Worm (Caenorhabditis elegans) whole organism, young adult: ENCODE data around the gene lsm-1.
A peak's percentile ranks its signal among the peaks of the same experiment; 100 is the strongest.

Experiments
- B0035.1 ChIP-seq: sonication (generic microtip); optimal IDR thresholded peaks from 2 replicates; lab custom pipeline; 2016; ENCODE audit warnings: missing genetic modification characterization, mild to moderate bottlenecking, missing compliant biosample characterization, missing genotype, missing genetic modification reagents
- B0336.3 ChIP-seq: fragments of 200-800 bp; sonication (Bioruptor generic); IDR thresholded peaks from 2 replicates; pipeline ENCODE4 v1.3.6; 2022; ENCODE audit warnings: missing genetic modification characterization, missing compliant biosample characterization
- F33H1.4 ChIP-seq: fragments of 200-800 bp; sonication (Bioruptor generic); IDR thresholded peaks from 2 replicates; pipeline ENCODE4 v1.3.6; 2022; ENCODE audit warnings: missing genetic modification reagents, missing genetic modification characterization, missing compliant biosample characterization
- F37B4.10 ChIP-seq: fragments of 200-800 bp; sonication (Bioruptor generic); IDR thresholded peaks from 2 replicates; pipeline ENCODE4 v1.3.6; 2022; ENCODE audit warnings: missing genetic modification characterization, missing compliant biosample characterization
- F39B2.1 ChIP-seq: fragments of 200-800 bp; sonication (Bioruptor generic); IDR thresholded peaks from 2 replicates; pipeline ENCODE4 v1.3.6; 2022; ENCODE audit warnings: missing genetic modification reagents, missing genetic modification characterization, missing compliant biosample characterization
- F52B5.7 ChIP-seq: sonication (generic microtip); optimal IDR thresholded peaks from 2 replicates; lab custom pipeline; 2016; ENCODE audit warnings: mild to moderate bottlenecking, missing genetic modification characterization, missing compliant biosample characterization
- F57C9.4 ChIP-seq: sonication (generic microtip); optimal IDR thresholded peaks from 2 replicates; lab custom pipeline; 2017; ENCODE audit warnings: mild to moderate bottlenecking, missing genetic modification characterization, missing compliant biosample characterization
- T26A5.8 ChIP-seq: sonication (generic microtip); optimal IDR thresholded peaks from 2 replicates; lab custom pipeline; 2016; ENCODE audit warnings: missing genetic modification characterization, missing compliant biosample characterization
- Y67H2A.10 ChIP-seq: fragments of 200-800 bp; sonication (Bioruptor generic); conservative IDR thresholded peaks from 2 replicates; pipeline ENCODE4 v1.3.6; 2022; ENCODE audit warnings: missing genetic modification reagents, missing genetic modification characterization, missing compliant biosample characterization
- Y79H2A.3 ChIP-seq: fragments of 200-800 bp; sonication (Bioruptor generic); conservative IDR thresholded peaks from 2 replicates; pipeline ENCODE4 v1.3.6; 2022; ENCODE audit warnings: missing genetic modification reagents, missing genetic modification characterization, missing compliant biosample characterization
- ama-1 ChIP-seq, 3 experiments: fragments of 150-350 bp in 1 of 3; sonication (generic microtip) in 2 of 3; optimal IDR thresholded peaks; 2 replicates each; lab custom pipeline; 2014 to 2018; ENCODE audit warnings: missing biosample characterization in 2 of 3, missing genetic modification characterization in 2 of 3, missing genetic modification reagents in 2 of 3
- athp-1 ChIP-seq: sonication (generic microtip); optimal IDR thresholded peaks from 2 replicates; lab custom pipeline; 2017; ENCODE audit warnings: mild to moderate bottlenecking, missing genetic modification characterization, missing compliant biosample characterization
- attf-6 ChIP-seq: fragments of 200-800 bp; sonication (Bioruptor generic); IDR thresholded peaks from 2 replicates; pipeline ENCODE4 v1.3.6; 2022; ENCODE audit warnings: missing genetic modification reagents, missing genetic modification characterization, missing compliant biosample characterization
- cebp-1 ChIP-seq, 2 experiments: fragments of 200-800 bp in 1 of 2; sonication (Bioruptor generic) in 1 of 2; sonication (generic microtip) in 1 of 2; IDR thresholded peaks in 1 of 2; optimal IDR thresholded peaks in 1 of 2; 2 replicates each; pipeline versions ENCODE4 v1.3.6 to Lab custom; 2017 to 2022; ENCODE audit warnings: missing compliant biosample characterization in 2 of 2, missing genetic modification characterization in 2 of 2, mild to moderate bottlenecking in 1 of 2, missing genetic modification reagents in 1 of 2, moderate library complexity in 1 of 2
- ceh-100 ChIP-seq: fragments of 200-800 bp; sonication (Bioruptor generic); IDR thresholded peaks from 2 replicates; pipeline ENCODE4 v1.3.6; 2022; ENCODE audit warnings: missing genetic modification reagents, missing genetic modification characterization, missing compliant biosample characterization
- ceh-58 ChIP-seq: fragments of 200-800 bp; sonication (Bioruptor generic); IDR thresholded peaks from 2 replicates; pipeline ENCODE4 v1.3.6; 2022; ENCODE audit warnings: missing genetic modification characterization, missing compliant biosample characterization
- ceh-79 ChIP-seq: sonication (generic microtip); optimal IDR thresholded peaks from 2 replicates; lab custom pipeline; 2017; ENCODE audit warnings: mild to moderate bottlenecking, missing genetic modification characterization, missing compliant biosample characterization
- chd-7 ChIP-seq: sonication (generic microtip); optimal IDR thresholded peaks from 2 replicates; lab custom pipeline; 2016; ENCODE audit warnings: mild to moderate bottlenecking, missing genetic modification characterization, moderate library complexity, missing compliant biosample characterization
- dox-1 ChIP-seq: fragments of 200-800 bp; sonication (Bioruptor generic); IDR thresholded peaks from 2 replicates; pipeline ENCODE4 v1.3.6; 2022; ENCODE audit warnings: missing genetic modification reagents, missing genetic modification characterization, missing compliant biosample characterization
- dpl-1 ChIP-seq: fragments of 150-350 bp; optimal IDR thresholded peaks from 2 replicates; lab custom pipeline; 2014; ENCODE audit warnings: missing biosample characterization, missing genetic modification reagents, missing genetic modification characterization
- ets-4 ChIP-seq: fragments of 200-800 bp; sonication (Bioruptor generic); optimal IDR thresholded peaks from 2 replicates; lab custom pipeline; 2018; ENCODE audit warnings: mild to moderate bottlenecking, missing genetic modification characterization, missing compliant biosample characterization
- fkh-3 ChIP-seq: sonication (generic microtip); optimal IDR thresholded peaks from 2 replicates; lab custom pipeline; 2016; ENCODE audit warnings: mild to moderate bottlenecking, missing genetic modification characterization, missing compliant biosample characterization
- gei-17 ChIP-seq: fragments of 200-800 bp; sonication (Bioruptor generic); optimal IDR thresholded peaks from 2 replicates; lab custom pipeline; 2018; ENCODE audit warnings: mild to moderate bottlenecking, missing genetic modification characterization, missing compliant biosample characterization
- hlh-26 ChIP-seq: fragments of 200-800 bp; sonication (Bioruptor generic); conservative IDR thresholded peaks from 2 replicates; pipeline ENCODE4 v1.3.6; 2022; ENCODE audit warnings: missing genetic modification reagents, missing genetic modification characterization, missing compliant biosample characterization
- hmg-1.2 ChIP-seq: fragments of 200-800 bp; sonication (Bioruptor generic); IDR thresholded peaks from 2 replicates; pipeline ENCODE4 v1.3.6; 2022; ENCODE audit warnings: missing genetic modification reagents, missing genetic modification characterization, missing compliant biosample characterization
- hmg-20 ChIP-seq: fragments of 200-800 bp; sonication (Bioruptor generic); IDR thresholded peaks from 2 replicates; pipeline ENCODE4 v1.3.6; 2022; ENCODE audit warnings: missing genetic modification reagents, missing genetic modification characterization, missing compliant biosample characterization
- hsf-1 ChIP-seq: fragments of 200-800 bp; sonication (Bioruptor generic); IDR thresholded peaks from 2 replicates; pipeline ENCODE4 v1.3.6; 2022; ENCODE audit warnings: missing genetic modification reagents, missing genetic modification characterization, missing compliant biosample characterization
- lin-26 ChIP-seq: fragments of 200-800 bp; sonication (Bioruptor generic); IDR thresholded peaks from 2 replicates; pipeline ENCODE4 v1.3.6; 2022; ENCODE audit warnings: missing genetic modification reagents, missing genetic modification characterization, missing compliant biosample characterization
- lsy-27 ChIP-seq: sonication (generic microtip); optimal IDR thresholded peaks from 2 replicates; lab custom pipeline; 2017; ENCODE audit warnings: missing genetic modification characterization, mild to moderate bottlenecking, missing compliant biosample characterization, antibody characterized with exemption, missing genotype, borderline replicate concordance; ENCODE audit not compliant: insufficient read depth
- madf-6 ChIP-seq: fragments of 200-800 bp; sonication (Bioruptor generic); IDR thresholded peaks from 2 replicates; pipeline ENCODE4 v1.3.6; 2022; ENCODE audit warnings: missing genetic modification reagents, missing genetic modification characterization, missing compliant biosample characterization
- mcd-1 ChIP-seq: fragments of 200-800 bp; sonication (Bioruptor generic); IDR thresholded peaks from 2 replicates; pipeline ENCODE4 v1.3.6; 2022; ENCODE audit warnings: missing genetic modification reagents, missing genetic modification characterization, missing compliant biosample characterization
- mes-4 ChIP-seq: sonication (generic microtip); optimal IDR thresholded peaks from 2 replicates; lab custom pipeline; 2016; ENCODE audit warnings: missing genotype, missing genetic modification characterization, missing compliant biosample characterization
- mxl-1 ChIP-seq: sonication (generic microtip); optimal IDR thresholded peaks from 2 replicates; lab custom pipeline; 2016; ENCODE audit warnings: missing genetic modification characterization, missing compliant biosample characterization
- nfya-1 ChIP-seq: sonication (generic microtip); optimal IDR thresholded peaks from 2 replicates; lab custom pipeline; 2017; ENCODE audit warnings: antibody characterized with exemption, missing compliant biosample characterization, missing genetic modification characterization, borderline replicate concordance; ENCODE audit not compliant: insufficient read depth
- nhr-120 ChIP-seq: fragments of 200-800 bp; sonication (Bioruptor generic); IDR thresholded peaks from 2 replicates; pipeline ENCODE4 v1.3.6; 2022; ENCODE audit warnings: missing genetic modification characterization, missing compliant biosample characterization
- nhr-179 ChIP-seq: sonication (generic microtip); optimal IDR thresholded peaks from 2 replicates; lab custom pipeline; 2016; ENCODE audit warnings: mild to moderate bottlenecking, missing genetic modification characterization, missing compliant biosample characterization
- nhr-80 ChIP-seq: sonication (generic microtip); optimal IDR thresholded peaks from 2 replicates; lab custom pipeline; 2016; ENCODE audit warnings: missing genetic modification characterization, missing compliant biosample characterization
- pha-4 ChIP-seq: fragments of 150-350 bp; sonication (generic microtip); optimal IDR thresholded peaks from 2 replicates; lab custom pipeline; 2014; ENCODE audit warnings: missing biosample characterization, missing genetic modification reagents, missing genetic modification characterization
- rcor-1 ChIP-seq: fragments of 200-800 bp; sonication (Bioruptor generic); IDR thresholded peaks from 2 replicates; pipeline ENCODE4 v1.3.6; 2022; ENCODE audit warnings: missing genetic modification reagents, missing genetic modification characterization, missing compliant biosample characterization
- rpc-1 ChIP-seq, 2 experiments: fragments of 150-350 bp in 1 of 2; sonication (generic microtip) in 1 of 2; optimal IDR thresholded peaks; 2 replicates each; lab custom pipeline; 2014 to 2018; ENCODE audit warnings: missing biosample characterization in 1 of 2, missing genetic modification characterization in 1 of 2, missing genetic modification reagents in 1 of 2, missing genotype in 1 of 2
- sdz-38 ChIP-seq: sonication (generic microtip); optimal IDR thresholded peaks from 2 replicates; lab custom pipeline; 2016; ENCODE audit warnings: missing genotype, missing genetic modification characterization, missing compliant biosample characterization
- snpc-3.4 ChIP-seq: sonication (generic microtip); optimal IDR thresholded peaks from 2 replicates; lab custom pipeline; 2017; ENCODE audit warnings: missing genetic modification characterization, mild to moderate bottlenecking, missing compliant biosample characterization, antibody characterized with exemption, moderate library complexity, missing genotype, missing genetic modification reagents
- sptf-2 ChIP-seq: fragments of 200-800 bp; sonication (Bioruptor generic); optimal IDR thresholded peaks from 2 replicates; lab custom pipeline; 2018; ENCODE audit warnings: mild to moderate bottlenecking, missing genetic modification characterization, missing compliant biosample characterization
- tlf-1 ChIP-seq: fragments of 200-800 bp; sonication (Bioruptor generic); optimal IDR thresholded peaks from 2 replicates; lab custom pipeline; 2018; ENCODE audit warnings: mild to moderate bottlenecking, missing genetic modification characterization, missing compliant biosample characterization
- xnd-1 ChIP-seq: sonication (generic microtip); optimal IDR thresholded peaks from 2 replicates; lab custom pipeline; 2016; ENCODE audit warnings: missing genotype, missing genetic modification reagents, missing genetic modification characterization, missing compliant biosample characterization
- ztf-18 ChIP-seq: sonication (generic microtip); optimal IDR thresholded peaks from 2 replicates; lab custom pipeline; 2016; ENCODE audit warnings: missing genotype, mild to moderate bottlenecking, missing genetic modification characterization, missing compliant biosample characterization
- ztf-25 ChIP-seq: fragments of 200-800 bp; sonication (Bioruptor generic); IDR thresholded peaks from 2 replicates; pipeline ENCODE4 v1.3.6; 2022; ENCODE audit warnings: missing genetic modification reagents, missing genetic modification characterization, missing compliant biosample characterization
- ztf-28 ChIP-seq: fragments of 200-800 bp; sonication (Bioruptor generic); IDR thresholded peaks from 2 replicates; pipeline ENCODE4 v1.3.6; 2022; ENCODE audit warnings: missing genetic modification reagents, missing genetic modification characterization, missing compliant biosample characterization

lsm-1 gene

DNA sequence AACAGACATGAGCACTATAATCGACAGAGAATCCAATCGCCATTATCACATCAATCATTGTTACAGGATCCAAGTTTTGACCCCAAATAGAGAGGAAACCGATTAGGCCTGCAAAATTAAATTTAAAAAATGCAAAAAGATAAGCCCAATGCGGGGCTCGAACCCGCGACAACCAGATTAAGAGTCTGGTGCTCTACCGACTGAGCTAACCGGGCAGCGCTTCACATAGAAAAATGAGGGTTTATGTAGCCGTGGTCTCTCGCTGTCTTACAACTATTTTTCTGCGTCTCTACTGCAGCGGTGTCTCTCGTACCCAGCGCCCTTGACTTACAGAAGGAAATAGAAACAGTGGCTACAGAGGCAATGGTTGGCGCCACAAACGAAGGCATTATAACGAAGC lies 30.9 kb downstream of the lsm-1 start (continued):
- TF ChIP-seq ama-1 (optimal IDR thresholded peaks at IDR 0.05; lab: Kevin White, UChicago) = no peak
- peak in 1 of 2 experiments; percentile 75 for TF ChIP-seq ama-1 (GFP tag; optimal IDR thresholded peaks at IDR 0.05; lab: Kevin White, UChicago)
- peak; percentile 45 for TF ChIP-seq snpc-3.4 (tag; lab: Kevin White, UChicago)
- TF ChIP-seq B0336.3 (GFP tag; lab: Robert Waterston, UW) = peak; percentile 37; the same call in 1 of the 2 replicates
- peak; percentile 45 for TF ChIP-seq athp-1 (tag; lab: Kevin White, UChicago)
- no peak for TF ChIP-seq tlf-1 (GFP tag; lab: Kevin White, UChicago)
- TF ChIP-seq hmg-1.2 (GFP tag; lab: Robert Waterston, UW) = peak; percentile 86
- 0 out of 2 replicates have a peak, but pooled peaks have one; percentile 22 for TF ChIP-seq attf-6 (GFP tag; lab: Robert Waterston, UW)
- TF ChIP-seq sdz-38 (tag; lab: Kevin White, UChicago) = no peak
- TF ChIP-seq dox-1 (GFP tag; lab: Robert Waterston, UW) = peak; percentile 73
- TF ChIP-seq lin-26 (GFP tag; lab: Robert Waterston, UW) = peak; percentile 84
- TF ChIP-seq ztf-18 (tag; lab: Kevin White, UChicago) = peak; percentile 63
- TF ChIP-seq rpc-1 (optimal IDR thresholded peaks at IDR 0.05; lab: Kevin White, UChicago) = peak; percentile 74
- TF ChIP-seq rpc-1 (tag; optimal IDR thresholded peaks at IDR 0.05; lab: Kevin White, UChicago) = peak; percentile 88
- TF ChIP-seq lsy-27 (tag; lab: Kevin White, UChicago) = no peak
- no peak for TF ChIP-seq hsf-1 (GFP tag; lab: Robert Waterston, UW)
- no peak for TF ChIP-seq F37B4.10 (GFP tag; lab: Robert Waterston, UW)
- TF ChIP-seq B0035.1 (tag; lab: Kevin White, UChicago) = no peak
- TF ChIP-seq hlh-26 (GFP tag; lab: Robert Waterston, UW) = no peak
- TF ChIP-seq F57C9.4 (tag; lab: Kevin White, UChicago) = no peak
- no peak for TF ChIP-seq xnd-1 (tag; lab: Kevin White, UChicago)
- peak; percentile 69 for TF ChIP-seq mcd-1 (GFP tag; lab: Robert Waterston, UW)
- TF ChIP-seq F39B2.1 = no peak
- TF ChIP-seq ztf-28 (GFP tag; lab: Robert Waterston, UW) = 0 out of 2 replicates have a peak, but pooled peaks have one; percentile 51
- no peak for TF ChIP-seq Y79H2A.3 (GFP tag; lab: Robert Waterston, UW)
- TF ChIP-seq sptf-2 = no peak
- no peak for TF ChIP-seq nfya-1 (tag; lab: Kevin White, UChicago)
- peak; percentile 60 for TF ChIP-seq F33H1.4 (GFP tag; lab: Robert Waterston, UW)
- no peak for TF ChIP-seq dpl-1 (GFP tag; lab: Kevin White, UChicago)
- no peak for TF ChIP-seq ets-4 (GFP tag; lab: Kevin White, UChicago)
- no peak for TF ChIP-seq T26A5.8 (tag; lab: Kevin White, UChicago)
- no peak for TF ChIP-seq cebp-1 (GFP tag; IDR thresholded peaks at IDR 0.05; lab: Robert Waterston, UW)
- peak; percentile 64 for TF ChIP-seq cebp-1 (tag; optimal IDR thresholded peaks at IDR 0.05; lab: Kevin White, UChicago)
- TF ChIP-seq chd-7 (tag; lab: Kevin White, UChicago) = peak; percentile 44
- no peak for TF ChIP-seq Y67H2A.10 (GFP tag; lab: Robert Waterston, UW)
- TF ChIP-seq madf-6 (GFP tag; lab: Robert Waterston, UW) = peak; percentile 58
- TF ChIP-seq nhr-179 (tag; lab: Kevin White, UChicago) = no peak
- TF ChIP-seq rcor-1 = peak; percentile 56; the same call in 1 of the 2 replicates
- TF ChIP-seq ztf-25 (GFP tag; lab: Robert Waterston, UW) = peak; percentile 89; the same call in 1 of the 2 replicates
- peak; percentile 82 for TF ChIP-seq mxl-1 (tag; lab: Kevin White, UChicago)
- no peak for TF ChIP-seq ceh-58 (GFP tag; lab: Robert Waterston, UW)
- no peak for TF ChIP-seq gei-17 (GFP tag; lab: Kevin White, UChicago)
- no peak for TF ChIP-seq pha-4 (tag; lab: Kevin White, UChicago)
- no peak for TF ChIP-seq ceh-79 (tag; lab: Kevin White, UChicago)
- TF ChIP-seq fkh-3 (tag; lab: Kevin White, UChicago) = peak; percentile 3
- peak; percentile 40 for TF ChIP-seq ceh-100 (GFP tag; lab: Robert Waterston, UW)
- TF ChIP-seq nhr-120 = no peak
- peak; percentile 36 for TF ChIP-seq mes-4 (tag; lab: Kevin White, UChicago)
- peak; percentile 39 for TF ChIP-seq nhr-80 (tag; lab: Kevin White, UChicago)
- TF ChIP-seq F52B5.7 (tag; lab: Kevin White, UChicago) = no peak
- TF ChIP-seq hmg-20 (GFP tag; lab: Robert Waterston, UW) = no peak
